Fruit fly (Drosophila melanogaster): ENCODE data around the gene wrm1.

The wrm1 gene

DNA sequence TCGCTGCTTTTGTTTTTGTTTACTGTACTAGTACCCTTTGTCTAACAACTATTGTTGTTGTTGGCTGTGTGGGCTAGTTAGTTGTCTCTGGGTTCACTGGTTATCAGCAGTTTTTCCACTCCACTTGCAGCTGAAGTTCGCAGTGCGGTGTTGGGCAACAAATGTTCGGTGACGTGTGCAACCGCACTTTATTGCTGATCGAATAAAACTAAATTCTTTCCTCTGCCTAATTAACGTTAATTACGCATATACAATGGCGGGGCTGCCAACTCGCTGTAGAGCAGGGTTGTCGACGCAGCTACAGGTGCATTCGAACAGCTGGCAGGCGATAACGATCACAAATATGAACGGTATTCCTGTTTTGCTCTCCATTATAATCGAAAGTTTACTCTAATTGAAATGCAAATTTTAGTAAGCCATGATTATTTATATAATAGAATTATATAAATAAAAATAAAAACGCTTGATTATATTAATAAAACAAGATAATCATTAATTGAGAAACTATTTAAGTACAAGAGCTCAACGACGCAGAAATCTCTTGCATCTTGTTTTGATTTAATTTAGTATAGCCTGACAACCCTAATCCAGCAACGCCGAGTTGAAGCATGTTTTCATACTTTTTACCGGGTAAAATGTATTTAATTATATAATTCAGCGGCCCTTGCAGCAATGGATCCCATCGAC, 6.3 kb downstream of the wrm1 start, which contains the start of the genes mrva, CG42307 and mus312 (continued):
- TF ChIP-seq fu2 (GFP tag; optimal IDR thresholded peaks at IDR 0.05): peak; percentile 39
- peak; percentile 31 for TF ChIP-seq CG7987 (GFP tag; optimal IDR thresholded peaks at IDR 0.05)
- TF ChIP-seq Sin3A (optimal IDR thresholded peaks at IDR 0.05): peak; percentile 43
- TF ChIP-seq B-H1 (GFP tag; IDR thresholded peaks at IDR 0.05): peak; percentile 55
- TF ChIP-seq CG15514 (GFP tag; optimal IDR thresholded peaks at IDR 0.05): peak; percentile 80
- TF ChIP-seq Fer2 (tag; optimal IDR thresholded peaks at IDR 0.05): peak; percentile 76
- peak; percentile 78 for TF ChIP-seq cwo (GFP tag; optimal IDR thresholded peaks at IDR 0.05)
- peak; percentile 52 for TF ChIP-seq CG2875 (GFP tag; optimal IDR thresholded peaks at IDR 0.05)
- peak; percentile 41 for TF ChIP-seq bab2 (GFP tag; optimal IDR thresholded peaks at IDR 0.05)
- no peak for TF ChIP-seq eyg (GFP tag; optimal IDR thresholded peaks at IDR 0.05)
- peak; percentile 43 for TF ChIP-seq Dip3 (GFP tag; optimal IDR thresholded peaks at IDR 0.05)
- peak; percentile 88 for TF ChIP-seq CG8388 (GFP tag; optimal IDR thresholded peaks at IDR 0.05)
- TF ChIP-seq repo (GFP tag; optimal IDR thresholded peaks at IDR 0.05): peak; percentile 52
- peak; percentile 76 for TF ChIP-seq Aef1 (GFP tag; IDR thresholded peaks at IDR 0.05)
- 0 out of 2 replicates have a peak, but pooled peaks have one; percentile 48 for TF ChIP-seq sna (GFP tag; IDR thresholded peaks at IDR 0.05; ENCODE audit: partially characterized antibody)
- TF ChIP-seq salm (tag; optimal IDR thresholded peaks at IDR 0.05): peak; percentile 87
- peak; percentile 49; the same call in 1 of the 2 replicates for TF ChIP-seq cas (GFP tag; IDR thresholded peaks at IDR 0.05)
- peak; percentile 67 for TF ChIP-seq HLHmδ (GFP tag; optimal IDR thresholded peaks at IDR 0.05)
- peak; percentile 44 for TF ChIP-seq CG6854 (GFP tag; optimal IDR thresholded peaks at IDR 0.05)
- peak; percentile 77 for TF ChIP-seq Six4 (GFP tag; optimal IDR thresholded peaks at IDR 0.05)
- TF ChIP-seq Atf6 (GFP tag; IDR thresholded peaks at IDR 0.05): peak; percentile 69
- TF ChIP-seq CG4854 (GFP tag; optimal IDR thresholded peaks at IDR 0.05): no peak
- no peak for TF ChIP-seq sqz (GFP tag; optimal IDR thresholded peaks at IDR 0.05)
- peak; percentile 48 for TF ChIP-seq onecut (GFP tag; IDR thresholded peaks at IDR 0.05)
- no peak for TF ChIP-seq Kr (GFP tag; optimal IDR thresholded peaks at IDR 0.05)
- peak; percentile 41 for TF ChIP-seq vfl (GFP tag; optimal IDR thresholded peaks at IDR 0.05)
- TF ChIP-seq fd3F (GFP tag; optimal IDR thresholded peaks at IDR 0.05): peak; percentile 93
- TF ChIP-seq NfI (GFP tag; optimal IDR thresholded peaks at IDR 0.05): peak; percentile 91
- peak; percentile 86 for TF ChIP-seq CG10267 (tag; optimal IDR thresholded peaks at IDR 0.05)
- TF ChIP-seq Dad (GFP tag; optimal IDR thresholded peaks at IDR 0.05): peak; percentile 17
- peak; percentile 66 for TF ChIP-seq CG2202 (tag; optimal IDR thresholded peaks at IDR 0.05)
- no peak for TF ChIP-seq sc (optimal IDR thresholded peaks at IDR 0.05)
- TF ChIP-seq sc (GFP tag; optimal IDR thresholded peaks at IDR 0.05): no peak
- TF ChIP-seq Mrtf (GFP tag; IDR thresholded peaks at IDR 0.05): peak; percentile 83
- no peak for TF ChIP-seq CG6654 (GFP tag; optimal IDR thresholded peaks at IDR 0.05)
- peak; percentile 70; the same call in 2 of the 3 replicates for TF ChIP-seq ci (GFP tag; IDR thresholded peaks at IDR 0.05)
- peak; percentile 88 for TF ChIP-seq chinmo (GFP tag; IDR thresholded peaks at IDR 0.05; ENCODE audit: partially characterized antibody)
- TF ChIP-seq CG14014 (GFP tag; IDR thresholded peaks at IDR 0.05): peak; percentile 89
- TF ChIP-seq Hand (GFP tag; optimal IDR thresholded peaks at IDR 0.05): peak; percentile 74
- TF ChIP-seq CG11456 (GFP tag; IDR thresholded peaks at IDR 0.05): peak; percentile 81; the same call in 2 of the 3 replicates
- TF ChIP-seq esg (GFP tag; conservative IDR thresholded peaks at IDR 0.05): peak; percentile 86
- no peak for TF ChIP-seq CG2199 (GFP tag; IDR thresholded peaks at IDR 0.05)
- TF ChIP-seq CG7839 (tag; optimal IDR thresholded peaks at IDR 0.05): no peak
- TF ChIP-seq CG8944 (GFP tag; optimal IDR thresholded peaks at IDR 0.05): peak; percentile 14
- TF ChIP-seq tio (GFP tag; optimal IDR thresholded peaks at IDR 0.05): no peak
- peak; percentile 24 for TF ChIP-seq pb (GFP tag; optimal IDR thresholded peaks at IDR 0.05)
- TF ChIP-seq tap (tag; optimal IDR thresholded peaks at IDR 0.05): no peak
- peak; percentile 77 for TF ChIP-seq Nf-YB (GFP tag; optimal IDR thresholded peaks at IDR 0.05)
- no peak for TF ChIP-seq CG3163 (GFP tag; optimal IDR thresholded peaks at IDR 0.05)
- TF ChIP-seq CG12659 (GFP tag; optimal IDR thresholded peaks at IDR 0.05): peak; percentile 96

All from whole organism, embryonic.